Worm (Caenorhabditis elegans) whole organism, L4/young adult: ENCODE measurements around the gene C06E2.5.

Experiments
- W03F9.2 ChIP-seq: fragments of 150-350 bp; optimal IDR thresholded peaks from 2 replicates; lab custom pipeline; 2014; ENCODE audit warnings: missing biosample characterization, missing genetic modification characterization
- dao-5 ChIP-seq: sonication (generic microtip); optimal IDR thresholded peaks from 2 replicates; lab custom pipeline; 2016; ENCODE audit warnings: missing genotype, missing genetic modification characterization, moderate library complexity, missing compliant biosample characterization
- him-1 ChIP-seq: sonication (generic microtip); optimal IDR thresholded peaks from 2 replicates; lab custom pipeline; 2016; ENCODE audit warnings: missing genotype, missing genetic modification reagents, missing genetic modification characterization, missing compliant biosample characterization

C06E2.5 gene

ce11 chrX:8817929-8818328, 39.8 kb downstream of the C06E2.5 start:
- TF ChIP-seq dao-5 (tag; lab: Kevin White, UChicago) (no peak), him-1 (no peak), W03F9.2 (tag; lab: Kevin White, UChicago) (no peak)

ce11 chrX:8811916-8812315, 45.8 kb downstream of the C06E2.5 start, which contains the start of gene cnnm-2:
Gene cnnm-2, plus strand, starts transcription at chrX:8812105.
- TF ChIP-seq him-1 (no peak), W03F9.2 (tag; lab: Kevin White, UChicago) (no peak)

DNA sequence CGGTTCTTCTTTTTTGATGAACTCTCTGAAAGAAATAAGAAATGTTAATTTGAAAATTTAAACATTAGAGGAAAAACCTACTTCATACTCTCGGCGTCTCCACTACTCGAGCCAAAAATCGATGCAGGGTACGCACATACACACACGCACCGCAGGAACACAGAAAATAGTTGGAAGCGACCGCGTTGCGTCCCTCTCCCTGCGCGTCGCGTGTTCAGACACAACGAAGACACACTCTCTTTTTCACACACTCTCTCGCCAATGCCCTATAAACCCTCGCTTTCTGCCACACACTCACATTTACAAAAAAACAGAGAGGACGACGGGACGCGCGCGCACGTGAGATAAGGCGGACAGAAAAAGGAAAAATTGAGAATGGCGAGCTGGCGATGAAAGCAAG, 46.8 kb downstream of the C06E2.5 start, which contains the start of gene R04E5.9:
TSS of gene R04E5.9 (minus strand) at position 235 of the 400 bp plus-strand sequence.
- TF ChIP-seq W03F9.2 (tag; lab: Kevin White, UChicago) (peak; percentile 69), dao-5 (tag; lab: Kevin White, UChicago) (peak; percentile 42), him-1 (peak; percentile 98)

DNA sequence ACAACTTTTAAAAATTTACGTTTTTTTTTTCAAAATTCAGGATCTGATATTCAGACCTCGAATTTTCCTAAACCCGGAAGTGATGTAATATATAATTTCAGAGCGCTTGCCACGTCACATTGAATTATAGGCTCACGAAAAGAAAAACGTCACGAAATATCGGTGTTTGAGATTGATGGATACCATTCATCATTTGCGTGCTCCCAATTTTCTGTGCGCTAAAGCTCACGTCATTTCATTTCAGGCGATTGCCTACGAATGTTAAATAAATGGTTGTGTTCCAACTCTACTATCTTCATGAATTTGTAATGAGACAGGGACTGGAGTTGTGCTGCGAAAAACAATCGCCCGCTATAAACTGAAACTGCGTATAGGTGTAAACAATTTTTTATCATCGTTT, 49.0 kb downstream of the C06E2.5 start:
- TF ChIP-seq dao-5 (tag; lab: Kevin White, UChicago) (no peak), him-1 (no peak), W03F9.2 (tag; lab: Kevin White, UChicago) (no peak)
